Worm (Caenorhabditis elegans) whole organism, late embryonic: ENCODE measurements around the gene F56A11.6.

ENCODE experiments used
- C38D4.7 ChIP-seq: fragments of 200-800 bp; sonication (Bioruptor generic); optimal IDR thresholded peaks from 2 replicates; lab custom pipeline; 2018; ENCODE audit warnings: mild to moderate bottlenecking, missing genetic modification characterization, moderate library complexity, missing compliant biosample characterization
- ceh-18 ChIP-seq: sonication (generic microtip); optimal IDR thresholded peaks from 2 replicates; lab custom pipeline; 2016; ENCODE audit warnings: missing genetic modification characterization, missing compliant biosample characterization
- elt-2 ChIP-seq: sonication (generic microtip); optimal IDR thresholded peaks from 2 replicates; lab custom pipeline; 2016; ENCODE audit warnings: missing genetic modification reagents, missing genetic modification characterization, missing compliant biosample characterization
- hlh-13 ChIP-seq: fragments of 200-800 bp; sonication (Bioruptor generic); optimal IDR thresholded peaks from 2 replicates; lab custom pipeline; 2018; ENCODE audit warnings: mild to moderate bottlenecking, missing genetic modification characterization, missing compliant biosample characterization
- lin-11 ChIP-seq: fragments of 200-800 bp; sonication (Bioruptor generic); optimal IDR thresholded peaks from 2 replicates; lab custom pipeline; 2018; ENCODE audit warnings: mild to moderate bottlenecking, missing genetic modification characterization, missing compliant biosample characterization
- sox-2 ChIP-seq: fragments of 200-800 bp; sonication (Bioruptor generic); IDR thresholded peaks from 2 replicates; pipeline ENCODE4 v1.3.6; 2022; ENCODE audit warnings: missing genetic modification reagents, missing genetic modification characterization, missing compliant biosample characterization
- unc-55 ChIP-seq: sonication (generic microtip); optimal IDR thresholded peaks from 2 replicates; lab custom pipeline; 2017; ENCODE audit warnings: missing biosample characterization, missing genetic modification reagents, missing genetic modification characterization
- unc-86 ChIP-seq: sonication (generic microtip); optimal IDR thresholded peaks from 2 replicates; lab custom pipeline; 2016; ENCODE audit warnings: missing genetic modification characterization, missing compliant biosample characterization
- ztf-16 ChIP-seq: sonication (generic microtip); optimal IDR thresholded peaks from 2 replicates; lab custom pipeline; 2017; ENCODE audit warnings: missing genetic modification characterization, missing compliant biosample characterization

DNA sequence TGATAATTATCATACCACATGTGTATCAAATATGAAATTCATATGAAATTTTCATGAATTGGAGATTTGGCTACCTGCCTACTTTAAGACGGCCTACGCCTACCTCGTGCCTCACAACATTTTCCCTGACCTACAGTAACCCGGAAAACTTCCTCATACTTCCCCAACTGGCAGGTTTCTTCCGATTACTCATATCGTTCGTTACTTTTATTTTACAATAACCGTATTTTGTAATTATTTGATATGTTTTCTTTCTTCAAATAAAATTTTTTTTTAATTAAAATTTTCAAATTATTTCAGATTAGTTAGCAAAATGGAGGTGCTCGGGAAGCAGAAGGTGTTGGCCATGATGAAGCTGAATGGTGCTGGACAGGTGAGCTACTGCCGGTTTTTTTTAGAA lies 45.2 kb upstream of the F56A11.6 start, which contains the start of gene nhr-76:
- no peak for TF ChIP-seq hlh-13 (GFP tag; lab: Kevin White, UChicago)
- TF ChIP-seq unc-55 (GFP tag; lab: Kevin White, UChicago): no peak
- TF ChIP-seq ztf-16 (tag; lab: Kevin White, UChicago): no peak
- TF ChIP-seq sox-2 (GFP tag; lab: Robert Waterston, UW): no peak
- no peak for TF ChIP-seq lin-11 (tag; lab: Kevin White, UChicago)
- TF ChIP-seq C38D4.7 (GFP tag; lab: Kevin White, UChicago): no peak
- TF ChIP-seq unc-86 (tag; lab: Kevin White, UChicago): no peak
- no peak for TF ChIP-seq ceh-18 (tag; lab: Kevin White, UChicago)
- no peak for TF ChIP-seq elt-2 (tag; lab: Kevin White, UChicago)
